Worm (Caenorhabditis elegans): ENCODE results near the gene pdha-1.

pdha-1 gene

ce11 chrII:8073222-8073621, 7.1 kb downstream of the pdha-1 start, which contains the start of gene gpcp-2:
Gene gpcp-2, minus strand, starts transcription at chrII:8073374.
- no peak for TF ChIP-seq ztf-22 (GFP tag; optimal IDR thresholded peaks at IDR 0.05)
- TF ChIP-seq nhr-80 (tag; optimal IDR thresholded peaks at IDR 0.05): peak; percentile 48

ce11 chrII:8074058-8074457, 8.0 kb downstream of the pdha-1 start:
- peak; percentile 17 for TF ChIP-seq nhr-80 (tag; optimal IDR thresholded peaks at IDR 0.05)
- TF ChIP-seq unc-62 (GFP tag; optimal IDR thresholded peaks at IDR 0.05): peak; percentile 27
- no peak for TF ChIP-seq nfya-2 (GFP tag; IDR thresholded peaks at IDR 0.05)
- no peak for TF ChIP-seq ztf-6 (GFP tag; IDR thresholded peaks at IDR 0.05)
- TF ChIP-seq efl-1 (GFP tag; optimal IDR thresholded peaks at IDR 0.05): no peak
- TF ChIP-seq Y53F4B.3 (GFP tag; IDR thresholded peaks at IDR 0.05): no peak

- TF ChIP-seq nhr-179 (tag; optimal IDR thresholded peaks at IDR 0.05): no peak
- peak; percentile 71 for TF ChIP-seq Y53G8AR.9 (GFP tag; conservative IDR thresholded peaks at IDR 0.05)
- TF ChIP-seq ztf-26 (tag; optimal IDR thresholded peaks at IDR 0.05): peak; percentile 79
- no peak for TF ChIP-seq F57A8.1 (GFP tag; optimal IDR thresholded peaks at IDR 0.05)
- TF ChIP-seq chd-7 (tag; optimal IDR thresholded peaks at IDR 0.05): peak; percentile 90
- TF ChIP-seq tbx-9 (tag; optimal IDR thresholded peaks at IDR 0.05; ENCODE audit: borderline replicate concordance): peak; percentile 54
- no peak for TF ChIP-seq F22D6.2 (tag; optimal IDR thresholded peaks at IDR 0.05)
- no peak; the same call in 1 of the 2 replicates for TF ChIP-seq Y79H2A.3 (GFP tag; conservative IDR thresholded peaks at IDR 0.05)
- peak; percentile 59 for TF ChIP-seq madf-10 (tag; optimal IDR thresholded peaks at IDR 0.05)
- TF ChIP-seq ceh-91 (GFP tag; IDR thresholded peaks at IDR 0.05): 0 out of 2 replicates have a peak, but pooled peaks have one; percentile 8
- TF ChIP-seq lin-54 (GFP tag; optimal IDR thresholded peaks at IDR 0.05): peak; percentile 76
- TF ChIP-seq zim-3 (tag; optimal IDR thresholded peaks at IDR 0.05): peak; percentile 89
- peak; percentile 61 to 72 for TF ChIP-seq let-607 (tag; optimal IDR thresholded peaks at IDR 0.05)
- 0 out of 2 replicates have a peak, but pooled peaks have one; percentile 50 for TF ChIP-seq hsf-1 (GFP tag; IDR thresholded peaks at IDR 0.05)
- TF ChIP-seq lsy-27 (tag; optimal IDR thresholded peaks at IDR 0.05; ENCODE audit: borderline replicate concordance, insufficient read depth): no peak
- TF ChIP-seq mcd-1 (GFP tag; IDR thresholded peaks at IDR 0.05): peak; percentile 66
- TF ChIP-seq attf-3 (GFP tag; conservative IDR thresholded peaks at IDR 0.05): no peak; the same call in 1 of the 2 replicates
- TF ChIP-seq Y67H2A.10 (GFP tag; conservative IDR thresholded peaks at IDR 0.05): no peak
- peak; percentile 58 for TF ChIP-seq hmg-1.2 (GFP tag; IDR thresholded peaks at IDR 0.05)
- TF ChIP-seq aptf-2 (GFP tag; conservative IDR thresholded peaks at IDR 0.05): peak; percentile 65; the same call in 1 of the 2 replicates
- peak; percentile 67 for TF ChIP-seq snpc-4 (GFP tag; optimal IDR thresholded peaks at IDR 0.05)
- peak in 3 of 4 experiments; percentile 71 to 77 (median 72) for TF ChIP-seq snpc-4 (tag; optimal IDR thresholded peaks at IDR 0.05)
- no peak for TF ChIP-seq F55B11.4 (tag; optimal IDR thresholded peaks at IDR 0.05; ENCODE audit: borderline replicate concordance, insufficient read depth)
- peak; percentile 77 for TF ChIP-seq rcor-1 (GFP tag; IDR thresholded peaks at IDR 0.05)
- no peak for TF ChIP-seq egl-18 (GFP tag; IDR thresholded peaks at IDR 0.05)
- peak; percentile 34 for TF ChIP-seq hlh-12 (tag; optimal IDR thresholded peaks at IDR 0.05)
- TF ChIP-seq attf-6 (GFP tag; IDR thresholded peaks at IDR 0.05): no peak
- no peak for TF ChIP-seq zfh-2 (GFP tag; conservative IDR thresholded peaks at IDR 0.05)
- TF ChIP-seq madf-3 (GFP tag; IDR thresholded peaks at IDR 0.05): 0 out of 2 replicates have a peak, but pooled peaks have one; percentile 67
- peak; percentile 55 for TF ChIP-seq D2030.7 (GFP tag; IDR thresholded peaks at IDR 0.05)
- TF ChIP-seq ztf-6 (GFP tag; IDR thresholded peaks at IDR 0.05): no peak
- TF ChIP-seq dox-1 (GFP tag; IDR thresholded peaks at IDR 0.05): peak; percentile 91
- TF ChIP-seq snpc-3.4 (tag; optimal IDR thresholded peaks at IDR 0.05): peak; percentile 82
- no peak for TF ChIP-seq efl-1 (GFP tag; optimal IDR thresholded peaks at IDR 0.05)
- peak; percentile 80 for TF ChIP-seq nhr-80 (tag; optimal IDR thresholded peaks at IDR 0.05)
- peak; percentile 57; the same call in 1 of the 2 replicates for TF ChIP-seq ceh-40 (GFP tag; IDR thresholded peaks at IDR 0.05)
- TF ChIP-seq let-526 (GFP tag; IDR thresholded peaks at IDR 0.05): peak; percentile 58; the same call in 1 of the 2 replicates
- peak; percentile 55; the same call in 1 of the 2 replicates for TF ChIP-seq C06A6.2 (GFP tag; conservative IDR thresholded peaks at IDR 0.05)
- TF ChIP-seq rec-8 (tag; optimal IDR thresholded peaks at IDR 0.05): peak; percentile 70 to 73
Observed at ce11 chrII:8075324-8075810, 9.3 kb downstream of the pdha-1 start, which contains the start of gene K02C4.2. Gene K02C4.2, plus strand, starts transcription at chrII:8075760.
